Worm (Caenorhabditis elegans): Measurements from ENCODE around the gene T05D4.5.

DNA sequence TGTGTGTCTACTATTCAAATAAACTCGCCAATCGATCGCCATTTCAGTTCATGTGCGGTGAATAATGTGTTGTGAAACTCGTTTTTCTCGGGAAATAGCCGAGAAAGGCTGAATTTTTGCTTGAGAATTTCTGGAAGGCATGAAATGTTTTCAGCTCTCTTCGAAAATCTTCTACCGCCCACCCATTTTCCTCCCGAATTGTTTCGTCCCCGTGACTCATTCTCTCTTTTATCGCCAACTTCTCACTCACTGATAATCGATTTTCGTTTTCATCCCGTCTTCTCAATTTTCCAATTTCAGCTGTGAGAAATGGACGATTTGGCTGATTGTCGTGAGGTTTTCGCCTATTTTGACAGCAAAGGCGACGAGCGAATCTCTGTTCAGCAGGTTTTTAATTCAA lies 42.4 kb downstream of the T05D4.5 start, which contains the start of gene mlc-5:
- TF ChIP-seq nhr-11 (tag; optimal IDR thresholded peaks at IDR 0.05) = no peak
- TF ChIP-seq tbx-2 (tag; optimal IDR thresholded peaks at IDR 0.05) = no peak

All from whole organism, late embryonic.